Fruit fly (Drosophila melanogaster) S2 (cell line): ENCODE measurements around the gene CG32544.

Experiments
- CG8478 ChIP-seq: fragments of >200 bp; optimal IDR thresholded peaks from 2 replicates; lab custom pipeline; 2018
- CTCF ChIP-seq, 2 experiments: fragments of >200 bp; optimal IDR thresholded peaks; 2 replicates each; lab custom pipeline; 2018

- TF ChIP-seq CTCF (optimal IDR thresholded peaks at IDR 0.05; lab: Kevin White, UChicago) (no peak), CG8478 (lab: Kevin White, UChicago) (no peak)
These were observed 50.7 kb downstream of the CG32544 start for dm6 chrX:18910827-18911226.
